Worm (Caenorhabditis elegans) whole organism, mixed stage, embryonic: ENCODE measurements around the gene K07H8.9.

Experiments used
- M03D4.4 ChIP-seq: sonication (generic microtip); optimal IDR thresholded peaks from 2 replicates; lab custom pipeline; 2017; ENCODE audit warnings: mild to moderate bottlenecking, missing genetic modification characterization, missing compliant biosample characterization
- bed-3 ChIP-seq: fragments of 200-800 bp; sonication (Bioruptor generic); optimal IDR thresholded peaks from 3 replicates; lab custom pipeline; 2018; ENCODE audit warnings: mild to moderate bottlenecking, missing genetic modification characterization, moderate library complexity, missing compliant biosample characterization
- blmp-1 ChIP-seq: fragments of 150-350 bp; optimal IDR thresholded peaks from 2 replicates; lab custom pipeline; 2014; ENCODE audit warnings: missing biosample characterization, missing genetic modification characterization
- ceh-39 ChIP-seq: fragments of 150-350 bp; optimal IDR thresholded peaks from 2 replicates; lab custom pipeline; 2014; ENCODE audit warnings: missing biosample characterization, missing genetic modification characterization
- ceh-83 ChIP-seq: fragments of 200-800 bp; sonication (Bioruptor generic); optimal IDR thresholded peaks from 2 replicates; lab custom pipeline; 2018; ENCODE audit warnings: mild to moderate bottlenecking, missing genetic modification characterization, missing compliant biosample characterization
- ces-1 ChIP-seq: fragments of 150-350 bp; optimal IDR thresholded peaks from 2 replicates; lab custom pipeline; 2014; ENCODE audit warnings: missing biosample characterization, missing genetic modification reagents, missing genetic modification characterization
- cnd-1 ChIP-seq: fragments of 200-800 bp; sonication (Bioruptor generic); optimal IDR thresholded peaks from 2 replicates; lab custom pipeline; 2018; ENCODE audit warnings: mild to moderate bottlenecking, missing genetic modification characterization, missing compliant biosample characterization
- drap-1 ChIP-seq: fragments of 200-800 bp; sonication (Bioruptor generic); optimal IDR thresholded peaks from 3 replicates; lab custom pipeline; 2018; ENCODE audit warnings: mild to moderate bottlenecking, missing genetic modification characterization, missing compliant biosample characterization
- elt-1 ChIP-seq: sonication (generic microtip); optimal IDR thresholded peaks from 2 replicates; lab custom pipeline; 2017; ENCODE audit warnings: missing genetic modification characterization, mild to moderate bottlenecking, missing compliant biosample characterization, antibody characterized with exemption, moderate library complexity, borderline replicate concordance; ENCODE audit not compliant: insufficient read depth
- elt-3 ChIP-seq: fragments of 150-350 bp; optimal IDR thresholded peaks from 2 replicates; lab custom pipeline; 2014; ENCODE audit warnings: missing biosample characterization, missing genetic modification characterization
- flh-1 ChIP-seq: fragments of 200-800 bp; sonication (Bioruptor generic); optimal IDR thresholded peaks from 2 replicates; lab custom pipeline; 2018; ENCODE audit warnings: mild to moderate bottlenecking, missing genetic modification characterization, moderate library complexity, missing compliant biosample characterization
- ham-2 ChIP-seq: fragments of 200-800 bp; sonication (Bioruptor generic); optimal IDR thresholded peaks from 2 replicates; lab custom pipeline; 2018; ENCODE audit warnings: mild to moderate bottlenecking, missing genetic modification characterization, missing compliant biosample characterization
- lin-13 ChIP-seq: fragments of 150-350 bp; optimal IDR thresholded peaks from 2 replicates; lab custom pipeline; 2014; ENCODE audit warnings: missing biosample characterization, missing genetic modification characterization
- lin-32 ChIP-seq: fragments of 200-800 bp; sonication (Bioruptor generic); optimal IDR thresholded peaks from 2 replicates; lab custom pipeline; 2018; ENCODE audit warnings: mild to moderate bottlenecking, missing genetic modification characterization, missing compliant biosample characterization
- lsy-2 ChIP-seq: fragments of 150-350 bp; optimal IDR thresholded peaks from 2 replicates; lab custom pipeline; 2014; ENCODE audit warnings: missing biosample characterization, missing genetic modification characterization
- mab-5 ChIP-seq: fragments of 150-350 bp; optimal IDR thresholded peaks from 2 replicates; lab custom pipeline; 2014; ENCODE audit warnings: missing biosample characterization, missing genetic modification characterization
- mls-2 ChIP-seq: sonication (generic microtip); optimal IDR thresholded peaks from 2 replicates; lab custom pipeline; 2016; ENCODE audit warnings: mild to moderate bottlenecking, missing genetic modification characterization, moderate library complexity, missing compliant biosample characterization
- nhr-12 ChIP-seq: fragments of 150-350 bp; optimal IDR thresholded peaks from 2 replicates; lab custom pipeline; 2014; ENCODE audit warnings: missing biosample characterization, missing genetic modification characterization
- nhr-2 ChIP-seq: fragments of 150-350 bp; optimal IDR thresholded peaks from 2 replicates; lab custom pipeline; 2014; ENCODE audit warnings: missing biosample characterization, missing genetic modification characterization
- nhr-237 ChIP-seq: fragments of 150-350 bp; optimal IDR thresholded peaks from 2 replicates; lab custom pipeline; 2014; ENCODE audit warnings: missing biosample characterization, missing genetic modification characterization
- nhr-28 ChIP-seq: fragments of 150-350 bp; optimal IDR thresholded peaks from 2 replicates; lab custom pipeline; 2014; ENCODE audit warnings: missing biosample characterization, missing genetic modification characterization
- nhr-76 ChIP-seq: sonication (generic microtip); optimal IDR thresholded peaks from 2 replicates; lab custom pipeline; 2017; ENCODE audit warnings: missing biosample characterization, missing genetic modification characterization
- pha-4 ChIP-seq: fragments of 150-350 bp; optimal IDR thresholded peaks from 2 replicates; lab custom pipeline; 2018; ENCODE audit warnings: missing biosample characterization, missing genetic modification reagents, missing genetic modification characterization
- sem-2 ChIP-seq: fragments of 200-800 bp; sonication (Bioruptor generic); optimal IDR thresholded peaks from 2 replicates; lab custom pipeline; 2018; ENCODE audit warnings: mild to moderate bottlenecking, missing genetic modification characterization, missing compliant biosample characterization
- snpc-4 ChIP-seq: fragments of 150-350 bp; optimal IDR thresholded peaks from 2 replicates; lab custom pipeline; 2014; ENCODE audit warnings: missing biosample characterization, missing genetic modification characterization
- unc-120 ChIP-seq: sonication (generic microtip); optimal IDR thresholded peaks from 2 replicates; lab custom pipeline; 2017; ENCODE audit warnings: missing genetic modification characterization, missing compliant biosample characterization; ENCODE audit not compliant: poor library complexity, severe bottlenecking
- unc-39 ChIP-seq: fragments of 150-350 bp; optimal IDR thresholded peaks from 2 replicates; lab custom pipeline; 2014; ENCODE audit warnings: missing biosample characterization, missing genetic modification characterization
- unc-62 ChIP-seq: fragments of 150-350 bp; optimal IDR thresholded peaks from 2 replicates; lab custom pipeline; 2014; ENCODE audit warnings: missing biosample characterization, missing genetic modification reagents, missing genetic modification characterization
- zip-8 ChIP-seq: fragments of 150-350 bp; optimal IDR thresholded peaks from 2 replicates; lab custom pipeline; 2014; ENCODE audit warnings: missing biosample characterization, missing genetic modification characterization

Gene K07H8.9

DNA sequence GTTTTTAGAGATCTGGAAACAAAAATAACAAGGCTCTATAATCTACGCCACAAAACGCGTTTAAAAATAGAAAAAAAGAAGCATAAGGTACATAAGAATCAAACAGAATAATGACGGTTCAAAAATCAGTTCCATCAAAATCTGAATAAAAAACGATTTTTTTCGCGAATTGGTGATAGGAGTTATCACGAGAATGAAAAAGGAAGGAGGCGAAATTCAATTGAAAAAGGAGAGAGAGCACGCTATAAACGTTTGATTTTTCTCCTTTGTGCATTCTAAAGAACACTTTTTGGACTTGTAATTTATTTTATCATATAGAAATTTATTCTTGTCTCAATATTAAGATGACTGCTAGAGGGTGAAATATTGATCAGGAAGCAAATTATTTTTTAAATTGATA lies 34.9 kb downstream of the K07H8.9 start:
- no peak for TF ChIP-seq nhr-12 (tag; lab: Kevin White, UChicago)
- no peak for TF ChIP-seq blmp-1 (tag; lab: Kevin White, UChicago)
- TF ChIP-seq sem-2 (GFP tag; lab: Kevin White, UChicago) = no peak
- no peak for TF ChIP-seq lsy-2
- TF ChIP-seq unc-39 (tag; lab: Kevin White, UChicago) = no peak
- no peak for TF ChIP-seq mls-2
- no peak for TF ChIP-seq unc-62 (GFP tag; lab: Kevin White, UChicago)
- TF ChIP-seq mab-5 (tag; lab: Kevin White, UChicago) = no peak
- no peak for TF ChIP-seq nhr-2 (tag; lab: Kevin White, UChicago)
- TF ChIP-seq ham-2 (GFP tag; lab: Kevin White, UChicago) = no peak
- TF ChIP-seq ces-1 (GFP tag; lab: Kevin White, UChicago) = no peak

DNA sequence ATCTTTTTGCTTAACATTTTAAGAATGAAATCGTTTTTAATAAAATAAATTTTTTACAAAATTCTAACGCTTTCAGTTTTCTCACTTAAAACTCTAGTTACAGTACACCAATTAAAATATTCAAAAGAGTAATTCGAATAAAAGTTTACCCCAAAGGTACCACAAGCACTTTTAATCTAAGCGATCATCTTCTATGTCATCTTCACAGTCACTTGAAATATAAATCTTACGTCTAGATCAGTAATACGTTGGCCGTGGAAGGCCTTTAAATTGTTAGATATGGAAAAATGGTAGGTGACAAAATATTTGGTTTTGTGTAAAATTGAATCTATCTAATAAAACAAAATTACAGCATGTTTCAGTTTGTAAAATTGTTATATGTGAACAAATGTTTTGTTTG lies 38.9 kb downstream of the K07H8.9 start:
- peak; percentile 67 for TF ChIP-seq elt-1 (tag; lab: Kevin White, UChicago)
- no peak for TF ChIP-seq nhr-12 (tag; lab: Kevin White, UChicago)
- TF ChIP-seq, all 35 proteins: peak for 1

DNA sequence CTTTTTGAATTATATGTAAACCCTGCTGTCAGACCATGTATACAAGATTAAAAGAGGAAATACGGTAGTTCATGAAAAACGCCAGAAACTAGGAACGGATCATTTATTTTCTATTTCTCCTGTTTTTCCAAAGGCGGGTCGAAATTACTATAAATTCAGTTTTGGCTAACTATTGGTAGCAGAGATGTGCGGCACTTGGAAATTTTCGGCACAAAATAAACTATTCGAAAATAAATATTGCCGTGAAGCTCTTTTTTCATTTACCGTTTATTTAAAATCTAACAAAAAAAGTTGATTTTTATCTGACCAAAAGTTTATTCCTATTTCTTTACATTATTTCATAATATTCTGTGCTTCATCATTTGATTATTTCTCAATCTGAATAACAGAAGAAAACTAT lies 42.2 kb downstream of the K07H8.9 start, which contains the start of gene T09A12.1:
Gene T09A12.1 (plus strand): TSS at position 301 of the 400 bp plus-strand sequence.
- no peak for TF ChIP-seq pha-4 (tag; lab: Kevin White, UChicago)
- TF ChIP-seq zip-8 (tag; lab: Kevin White, UChicago) = no peak
- TF ChIP-seq elt-3 (tag; lab: Kevin White, UChicago) = no peak
- TF ChIP-seq nhr-28 = no peak
- TF ChIP-seq blmp-1 (tag; lab: Kevin White, UChicago) = no peak

DNA sequence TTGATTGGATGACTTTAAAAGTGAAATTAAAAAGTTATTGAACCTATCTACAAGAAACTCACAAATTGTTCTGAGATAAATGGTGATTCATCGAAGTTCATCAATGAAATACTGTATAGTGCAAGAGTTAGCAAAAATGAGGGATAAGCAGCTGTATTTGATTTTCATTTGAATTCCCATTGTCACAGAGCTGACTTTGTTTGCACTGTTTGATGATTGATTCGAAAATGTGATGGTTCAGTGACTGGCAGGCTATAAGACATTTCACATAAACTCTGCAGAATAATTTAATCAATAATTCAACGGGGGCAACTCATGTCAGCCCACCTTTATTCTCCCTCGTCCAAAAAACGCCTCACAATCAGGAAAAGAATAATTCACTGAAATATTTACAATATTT lies 42.7 kb downstream of the K07H8.9 start, which contains the start of gene T09A12.8:
Gene T09A12.8 (minus strand): TSS at position 101 of the 400 bp plus-strand sequence.
- TF ChIP-seq nhr-237 (tag; lab: Kevin White, UChicago) = no peak
- no peak for TF ChIP-seq cnd-1 (tag; lab: Kevin White, UChicago)
- TF ChIP-seq drap-1 = no peak
- no peak for TF ChIP-seq snpc-4 (tag; lab: Kevin White, UChicago)
- no peak for TF ChIP-seq unc-120 (tag; lab: Kevin White, UChicago)
- no peak for TF ChIP-seq ceh-39 (tag; lab: Kevin White, UChicago)
- no peak for TF ChIP-seq ham-2 (GFP tag; lab: Kevin White, UChicago)
- TF ChIP-seq M03D4.4 (tag; lab: Kevin White, UChicago) = no peak
- TF ChIP-seq unc-62 (GFP tag; lab: Kevin White, UChicago) = no peak

DNA sequence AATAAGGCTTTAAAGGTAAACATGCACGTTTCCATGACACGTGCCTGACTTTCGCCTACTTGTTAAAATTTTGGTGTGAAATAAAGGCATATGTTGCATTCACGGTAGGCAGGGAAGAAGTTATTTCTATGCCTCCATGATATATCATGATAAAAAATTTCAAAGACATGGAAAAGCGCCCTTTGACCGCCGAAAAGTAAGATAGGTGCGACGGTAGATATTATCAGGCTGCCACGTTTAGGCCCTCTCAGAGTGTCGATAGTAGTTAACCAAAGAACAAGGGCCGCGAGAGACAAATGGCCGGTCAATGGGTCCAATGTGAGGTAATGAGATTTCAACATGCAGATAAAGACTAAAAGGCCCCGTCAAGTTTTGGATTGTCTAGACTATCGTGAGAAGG lies 43.1 kb downstream of the K07H8.9 start:
- TF ChIP-seq nhr-2 (tag; lab: Kevin White, UChicago) (peak; percentile 71), elt-1 (tag; lab: Kevin White, UChicago) (peak; percentile 72), unc-120 (tag; lab: Kevin White, UChicago) (no peak)

DNA sequence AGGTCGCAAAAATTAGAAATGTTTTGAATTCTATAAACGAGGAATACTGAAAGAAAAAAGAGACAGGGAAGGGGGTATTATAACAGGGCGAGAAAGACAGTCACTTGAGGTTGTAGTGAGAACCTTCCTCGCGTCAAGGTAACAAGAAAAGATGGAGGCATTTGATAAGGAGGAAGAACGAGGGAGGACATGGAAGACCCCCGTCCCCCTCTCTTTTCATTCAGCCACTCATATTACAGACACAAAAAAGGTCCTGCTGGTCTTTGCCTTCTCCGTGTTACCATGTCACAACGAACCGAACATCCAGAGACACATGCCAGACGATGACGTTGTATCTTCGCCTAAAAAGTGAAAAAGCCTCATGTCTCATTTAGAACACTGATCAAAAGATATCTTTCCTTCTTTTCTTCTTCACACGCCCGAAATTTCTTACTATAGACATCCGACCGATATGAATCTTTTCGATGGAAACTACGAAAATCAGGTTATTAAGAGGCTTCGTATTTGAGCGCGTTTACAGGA lies 44.9 kb downstream of the K07H8.9 start:
- TF ChIP-seq elt-1 (tag; lab: Kevin White, UChicago) (peak; percentile 79), lin-32 (GFP tag; lab: Kevin White, UChicago) (no peak)
- TF ChIP-seq, all 35 proteins: peak for 1

DNA sequence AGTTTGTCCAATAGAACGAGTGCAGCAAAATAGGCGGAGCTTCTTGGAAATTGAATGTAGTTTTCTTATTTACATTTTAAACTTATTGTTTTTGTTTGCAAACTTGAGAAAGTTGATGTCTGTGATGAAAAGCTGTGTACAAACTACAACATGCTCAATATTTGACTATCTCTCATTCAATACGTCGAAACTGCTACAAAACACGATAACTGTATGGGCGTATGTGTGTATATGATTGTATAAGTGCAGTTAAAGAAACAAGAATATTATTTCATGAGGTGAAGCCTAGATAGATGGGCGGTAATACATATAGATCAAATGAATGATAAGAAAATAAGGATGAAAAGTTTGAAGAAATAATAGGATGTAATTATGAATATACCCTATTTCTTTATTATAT lies 46.7 kb downstream of the K07H8.9 start:
- TF ChIP-seq lsy-2 (no peak), bed-3 (GFP tag; lab: Kevin White, UChicago) (no peak), nhr-76 (tag; lab: Kevin White, UChicago) (no peak), unc-120 (tag; lab: Kevin White, UChicago) (no peak), lin-13 (tag; lab: Kevin White, UChicago) (no peak), flh-1 (GFP tag; lab: Kevin White, UChicago) (no peak), elt-3 (tag; lab: Kevin White, UChicago) (no peak), ceh-83 (GFP tag; lab: Kevin White, UChicago) (no peak), mab-5 (tag; lab: Kevin White, UChicago) (no peak)
